Worm (Caenorhabditis elegans) whole organism, L4 larva: Measurements from ENCODE around the gene prx-10.

Experiments
- Y48G9A.11 ChIP-seq: fragments of 200-800 bp; sonication (Bioruptor generic); IDR thresholded peaks from 2 replicates; pipeline ENCODE4 v1.3.6; 2022; ENCODE audit warnings: missing genetic modification reagents, missing genetic modification characterization, missing compliant biosample characterization
- ces-1 ChIP-seq: fragments of 150-350 bp; sonication (generic microtip); optimal IDR thresholded peaks from 4 replicates; lab custom pipeline; 2014; ENCODE audit warnings: missing biosample characterization, missing genetic modification reagents, missing genetic modification characterization
- tra-1 ChIP-seq: fragments of 200-800 bp; sonication (Bioruptor generic); IDR thresholded peaks from 2 replicates; pipeline ENCODE4 v1.3.6; 2022; ENCODE audit warnings: missing genetic modification reagents, missing genetic modification characterization, missing compliant biosample characterization
- ztf-11 ChIP-seq: fragments of 150-350 bp; optimal IDR thresholded peaks from 2 replicates; lab custom pipeline; 2014; ENCODE audit warnings: missing biosample characterization, missing genetic modification characterization

ce11 chrIII:5210269-5210668, 25.9 kb upstream of the prx-10 start:
- no peak for TF ChIP-seq Y48G9A.11 (GFP tag; lab: Robert Waterston, UW)
- no peak for TF ChIP-seq ztf-11 (tag; lab: Kevin White, UChicago)
- no peak for TF ChIP-seq ces-1 (GFP tag; lab: Kevin White, UChicago)
- TF ChIP-seq tra-1 (GFP tag; lab: Robert Waterston, UW), result no peak
